Worm (Caenorhabditis elegans): ENCODE measurements around the gene mocs-1.

- TF ChIP-seq rnt-1 (tag; optimal IDR thresholded peaks at IDR 0.05) = no peak
- no peak for TF ChIP-seq unc-98 (GFP tag; IDR thresholded peaks at IDR 0.05)
- TF ChIP-seq hpl-2 (GFP tag; optimal IDR thresholded peaks at IDR 0.05) = no peak
- TF ChIP-seq lin-39 (tag; optimal IDR thresholded peaks at IDR 0.05) = no peak
- no peak for TF ChIP-seq ceh-8 (GFP tag; optimal IDR thresholded peaks at IDR 0.05)
- TF ChIP-seq aha-1 (tag; optimal IDR thresholded peaks at IDR 0.05) = no peak
- TF ChIP-seq fkh-4 (tag; optimal IDR thresholded peaks at IDR 0.05; ENCODE audit: borderline replicate concordance) = no peak
- no peak for TF ChIP-seq snpc-4 (tag; optimal IDR thresholded peaks at IDR 0.05)
- no peak for TF ChIP-seq elt-2 (tag; optimal IDR thresholded peaks at IDR 0.05)
- TF ChIP-seq ceh-82 (tag; optimal IDR thresholded peaks at IDR 0.05) = no peak
- no peak for TF ChIP-seq nhr-19 (GFP tag; conservative IDR thresholded peaks at IDR 0.05)
- no peak for TF ChIP-seq C34B4.2 (tag; optimal IDR thresholded peaks at IDR 0.05)
- no peak for TF ChIP-seq nhr-90 (tag; optimal IDR thresholded peaks at IDR 0.05; ENCODE audit: poor library complexity)
Measured at ce11 chrX:15466032-15466431, 25.4 kb upstream of the mocs-1 start, which contains the start of gene sprr-1.

Data from whole organism, L1 larva.